Worm (Caenorhabditis elegans) whole organism, L1 larva: ENCODE data around the gene ZK1320.9.

Experiments used
- C16A3.4 ChIP-seq: fragments of 150-350 bp; optimal IDR thresholded peaks from 2 replicates; lab custom pipeline; 2014; ENCODE audit warnings: missing biosample characterization, missing genetic modification characterization
- C34B4.2 ChIP-seq: sonication (generic microtip); optimal IDR thresholded peaks from 2 replicates; lab custom pipeline; 2017; ENCODE audit warnings: mild to moderate bottlenecking, missing genetic modification characterization, missing compliant biosample characterization
- Y116A8C.19 ChIP-seq: sonication (generic microtip); optimal IDR thresholded peaks from 2 replicates; lab custom pipeline; 2016; ENCODE audit warnings: missing compliant biosample characterization, missing genetic modification characterization, borderline replicate concordance
- aha-1 ChIP-seq: fragments of 150-350 bp; optimal IDR thresholded peaks from 2 replicates; lab custom pipeline; 2014; ENCODE audit warnings: missing biosample characterization, missing genetic modification characterization
- alr-1 ChIP-seq: fragments of 200-800 bp; sonication (Bioruptor generic); optimal IDR thresholded peaks from 2 replicates; lab custom pipeline; 2018; ENCODE audit warnings: borderline replicate concordance, mild to moderate bottlenecking, missing genetic modification characterization, missing compliant biosample characterization
- aly-2 ChIP-seq: fragments of 150-350 bp; optimal IDR thresholded peaks from 2 replicates; lab custom pipeline; 2014; ENCODE audit warnings: missing biosample characterization, missing genetic modification characterization
- ama-1 ChIP-seq: fragments of 150-350 bp; optimal IDR thresholded peaks from 2 replicates; lab custom pipeline; 2014
- ceh-63 ChIP-seq: fragments of 200-800 bp; sonication (Bioruptor generic); optimal IDR thresholded peaks from 2 replicates; lab custom pipeline; 2018; ENCODE audit warnings: mild to moderate bottlenecking, missing genetic modification characterization, missing compliant biosample characterization
- ceh-88 ChIP-seq: fragments of 200-800 bp; sonication (Bioruptor generic); IDR thresholded peaks from 2 replicates; pipeline ENCODE4 v1.3.6; 2022; ENCODE audit warnings: missing genetic modification characterization, missing compliant biosample characterization
- ceh-90 ChIP-seq: sonication (generic microtip); optimal IDR thresholded peaks from 2 replicates; lab custom pipeline; 2016; ENCODE audit warnings: missing genetic modification characterization, missing compliant biosample characterization
- ces-1 ChIP-seq: fragments of 150-350 bp; optimal IDR thresholded peaks from 2 replicates; lab custom pipeline; 2014; ENCODE audit warnings: missing biosample characterization, missing genetic modification reagents, missing genetic modification characterization
- dsc-1 ChIP-seq: sonication (generic microtip); optimal IDR thresholded peaks from 2 replicates; lab custom pipeline; 2016; ENCODE audit warnings: mild to moderate bottlenecking, missing genetic modification characterization, missing compliant biosample characterization
- egl-13 ChIP-seq: sonication (generic microtip); optimal IDR thresholded peaks from 2 replicates; lab custom pipeline; 2016; ENCODE audit warnings: missing genotype, missing genetic modification reagents, missing genetic modification characterization, missing compliant biosample characterization
- egl-27 ChIP-seq, 2 experiments: fragments of 150-350 bp in 1 of 2; sonication (generic microtip); optimal IDR thresholded peaks; 3 replicates each; lab custom pipeline; 2017 to 2018; ENCODE audit warnings: missing biosample characterization in 2 of 2, missing genetic modification characterization in 2 of 2, missing genetic modification reagents in 2 of 2
- elt-2 ChIP-seq: sonication (generic microtip); optimal IDR thresholded peaks from 2 replicates; lab custom pipeline; 2016; ENCODE audit warnings: missing genetic modification characterization, mild to moderate bottlenecking, inconsistent platforms, missing compliant biosample characterization, missing genetic modification reagents
- ets-5 ChIP-seq: fragments of 200-800 bp; sonication (Bioruptor generic); IDR thresholded peaks from 2 replicates; pipeline ENCODE4 v1.3.6; 2022; ENCODE audit warnings: missing genetic modification characterization, missing compliant biosample characterization
- fkh-10 ChIP-seq: sonication (generic microtip); optimal IDR thresholded peaks from 2 replicates; lab custom pipeline; 2017; ENCODE audit warnings: missing biosample characterization, missing genetic modification reagents, missing genetic modification characterization
- fkh-8 ChIP-seq: sonication (generic microtip); optimal IDR thresholded peaks from 2 replicates; lab custom pipeline; 2016; ENCODE audit warnings: mild to moderate bottlenecking, missing genetic modification characterization, missing compliant biosample characterization
- hpl-2 ChIP-seq: fragments of 150-350 bp; optimal IDR thresholded peaks from 2 replicates; lab custom pipeline; 2014; ENCODE audit warnings: missing biosample characterization, missing genetic modification reagents, missing genetic modification characterization
- isw-1 ChIP-seq: fragments of 200-800 bp; sonication (Bioruptor generic); IDR thresholded peaks from 2 replicates; pipeline ENCODE4 v1.3.6; 2022; ENCODE audit warnings: missing genetic modification characterization, missing compliant biosample characterization
- jun-1 ChIP-seq: fragments of 150-350 bp; optimal IDR thresholded peaks from 2 replicates; lab custom pipeline; 2014; ENCODE audit warnings: missing biosample characterization, missing genetic modification reagents, missing genetic modification characterization
- lin-13 ChIP-seq: fragments of 150-350 bp; optimal IDR thresholded peaks from 2 replicates; lab custom pipeline; 2014; ENCODE audit warnings: missing biosample characterization, missing genetic modification reagents, missing genetic modification characterization
- lin-14 ChIP-seq: fragments of 200-800 bp; sonication (Bioruptor generic); optimal IDR thresholded peaks from 2 replicates; lab custom pipeline; 2018; ENCODE audit warnings: mild to moderate bottlenecking, missing genetic modification characterization, moderate library complexity, missing compliant biosample characterization
- lin-15B ChIP-seq: fragments of 150-350 bp; sonication (generic microtip); optimal IDR thresholded peaks from 3 replicates; lab custom pipeline; 2014; ENCODE audit warnings: missing biosample characterization, missing genetic modification characterization
- lin-39 ChIP-seq: fragments of 150-350 bp; optimal IDR thresholded peaks from 2 replicates; lab custom pipeline; 2014; ENCODE audit warnings: missing biosample characterization, missing genetic modification reagents, missing genetic modification characterization
- lir-3 ChIP-seq: sonication (generic microtip); optimal IDR thresholded peaks from 2 replicates; lab custom pipeline; 2016; ENCODE audit warnings: mild to moderate bottlenecking, missing genetic modification characterization, moderate library complexity, missing compliant biosample characterization; ENCODE audit not compliant: poor library complexity
- mdl-1 ChIP-seq, 2 experiments: fragments of 150-350 bp; optimal IDR thresholded peaks; 2 replicates each; lab custom pipeline; 2014 to 2017; ENCODE audit warnings: missing biosample characterization in 2 of 2, missing genetic modification characterization in 2 of 2, inconsistent platforms in 1 of 2
- mef-2 ChIP-seq: fragments of 150-350 bp; optimal IDR thresholded peaks from 2 replicates; lab custom pipeline; 2014; ENCODE audit warnings: missing biosample characterization, missing genetic modification characterization
- nhr-12 ChIP-seq: sonication (generic microtip); optimal IDR thresholded peaks from 2 replicates; lab custom pipeline; 2017; ENCODE audit warnings: missing biosample characterization, missing genetic modification characterization
- nhr-28 ChIP-seq: fragments of 150-350 bp; optimal IDR thresholded peaks from 2 replicates; lab custom pipeline; 2014; ENCODE audit warnings: missing biosample characterization, missing genetic modification characterization
- nhr-47 ChIP-seq: sonication (generic microtip); optimal IDR thresholded peaks from 2 replicates; lab custom pipeline; 2016; ENCODE audit warnings: mild to moderate bottlenecking, missing genetic modification characterization, moderate library complexity, missing compliant biosample characterization
- nhr-71 ChIP-seq: sonication (generic microtip); optimal IDR thresholded peaks from 2 replicates; lab custom pipeline; 2016; ENCODE audit warnings: mild to moderate bottlenecking, missing genetic modification characterization, moderate library complexity, missing compliant biosample characterization
- nhr-90 ChIP-seq: sonication (generic microtip); optimal IDR thresholded peaks from 2 replicates; lab custom pipeline; 2016; ENCODE audit warnings: mild to moderate bottlenecking, missing genetic modification characterization, missing compliant biosample characterization; ENCODE audit not compliant: poor library complexity
- pax-3 ChIP-seq: fragments of 200-800 bp; sonication (Bioruptor generic); optimal IDR thresholded peaks from 2 replicates; lab custom pipeline; 2018; ENCODE audit warnings: mild to moderate bottlenecking, missing genetic modification characterization, moderate library complexity, missing compliant biosample characterization
- pqm-1 ChIP-seq: sonication (generic microtip); optimal IDR thresholded peaks from 3 replicates; lab custom pipeline; 2017; ENCODE audit warnings: missing biosample characterization, missing genetic modification characterization
- sox-4 ChIP-seq: sonication (generic microtip); optimal IDR thresholded peaks from 2 replicates; lab custom pipeline; 2016; ENCODE audit warnings: missing genetic modification characterization, missing compliant biosample characterization
- tbx-2 ChIP-seq: sonication (generic microtip); optimal IDR thresholded peaks from 2 replicates; lab custom pipeline; 2016; ENCODE audit warnings: missing genetic modification characterization, missing compliant biosample characterization
- unc-130 ChIP-seq: fragments of 150-350 bp; optimal IDR thresholded peaks from 2 replicates; lab custom pipeline; 2017; ENCODE audit warnings: missing biosample characterization, missing genetic modification characterization, inconsistent platforms
- unc-86 ChIP-seq: sonication (generic microtip); optimal IDR thresholded peaks from 2 replicates; lab custom pipeline; 2016; ENCODE audit warnings: missing genetic modification characterization, missing compliant biosample characterization
- unc-98 ChIP-seq: fragments of 200-800 bp; sonication (Bioruptor generic); IDR thresholded peaks from 2 replicates; pipeline ENCODE4 v1.3.6; 2022; ENCODE audit warnings: missing genetic modification characterization, missing compliant biosample characterization
- vab-15 ChIP-seq: sonication (generic microtip); optimal IDR thresholded peaks from 2 replicates; lab custom pipeline; 2017; ENCODE audit warnings: missing genotype, mild to moderate bottlenecking, missing genetic modification characterization, missing compliant biosample characterization
- zag-1 ChIP-seq: fragments of 150-350 bp; optimal IDR thresholded peaks from 2 replicates; lab custom pipeline; 2014; ENCODE audit warnings: missing biosample characterization, missing genetic modification characterization
- ztf-11 ChIP-seq, 2 experiments: sonication (generic microtip); optimal IDR thresholded peaks; 2 replicates each; lab custom pipeline; 2016 to 2017; ENCODE audit warnings: missing genetic modification characterization in 2 of 2, missing biosample characterization in 1 of 2, missing compliant biosample characterization in 1 of 2
- ztf-4 ChIP-seq: fragments of 150-350 bp; optimal IDR thresholded peaks from 2 replicates; lab custom pipeline; 2014; ENCODE audit warnings: missing biosample characterization, missing genetic modification characterization

Gene ZK1320.9

ce11 chrII:9652919-9653318 is 33.6 kb downstream of the ZK1320.9 start, which contains the start of gene ZK1307.3:
Gene ZK1307.3, minus strand, starts transcription at chrII:9653019.
- no peak for TF ChIP-seq ces-1 (GFP tag; lab: Kevin White, UChicago)
- TF ChIP-seq aha-1 (tag; lab: Kevin White, UChicago) = no peak
- TF ChIP-seq alr-1 (tag; lab: Kevin White, UChicago) = no peak
- no peak for TF ChIP-seq ets-5
- TF ChIP-seq unc-98 (GFP tag; lab: Robert Waterston, UW) = no peak
- TF ChIP-seq nhr-47 (tag; lab: Kevin White, UChicago) = no peak
- no peak for TF ChIP-seq dsc-1 (tag; lab: Kevin White, UChicago)
- no peak for TF ChIP-seq unc-86 (tag; lab: Kevin White, UChicago)
- no peak for TF ChIP-seq fkh-8 (tag; lab: Kevin White, UChicago)
- TF ChIP-seq C16A3.4 (tag; lab: Kevin White, UChicago) = no peak
- TF ChIP-seq egl-27 (tag; optimal IDR thresholded peaks at IDR 0.05; lab: Kevin White, UChicago) = no peak

ce11 chrII:9651700-9652099 is 34.8 kb downstream of the ZK1320.9 start, which contains the start of gene ZK1307.4:
Gene ZK1307.4, minus strand, starts transcription at chrII:9651800.
- TF ChIP-seq jun-1 (tag; lab: Kevin White, UChicago) (no peak), tbx-2 (tag; lab: Kevin White, UChicago) (no peak), zag-1 (tag; lab: Kevin White, UChicago) (no peak), aly-2 (tag; lab: Kevin White, UChicago) (no peak), lin-39 (tag; lab: Kevin White, UChicago) (no peak), Y116A8C.19 (no peak)

DNA sequence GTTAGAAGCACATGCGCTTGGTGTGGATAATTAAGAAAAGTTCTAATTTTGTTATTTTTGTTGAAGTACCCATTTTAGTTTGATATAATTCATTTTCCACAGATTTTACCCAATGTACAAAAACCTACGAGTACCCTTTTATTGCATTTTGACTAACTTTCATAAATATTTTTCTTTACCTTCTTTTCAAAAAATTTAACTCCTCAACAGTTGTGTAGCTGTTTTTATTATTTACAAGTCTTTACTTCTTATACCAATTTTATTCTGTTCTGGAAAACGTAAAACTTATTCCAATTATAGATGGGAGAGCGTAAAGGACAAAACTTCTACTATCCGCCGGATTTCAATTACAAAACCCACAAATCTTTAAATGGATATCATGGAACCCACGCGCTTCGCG is 37.3 kb downstream of the ZK1320.9 start, which contains the start of gene ZK1307.9:
Gene ZK1307.9, plus strand, starts transcription at position 301 of the 400 bp plus-strand sequence.
- TF ChIP-seq ztf-11 (tag; optimal IDR thresholded peaks at IDR 0.05; lab: Kevin White, UChicago) (no peak), mef-2 (tag; lab: Kevin White, UChicago) (no peak), nhr-12 (tag; lab: Kevin White, UChicago) (no peak), ceh-90 (tag; lab: Kevin White, UChicago) (no peak), nhr-71 (no peak), ceh-63 (no peak), lin-15B (tag; lab: Kevin White, UChicago) (no peak), ama-1 (lab: Kevin White, UChicago) (no peak), unc-130 (no peak), hpl-2 (no peak), aly-2 (tag; lab: Kevin White, UChicago) (no peak), ceh-88 (GFP tag; lab: Robert Waterston, UW) (no peak), isw-1 (GFP tag; lab: Robert Waterston, UW) (no peak), elt-2 (tag; lab: Kevin White, UChicago) (no peak), unc-98 (GFP tag; lab: Robert Waterston, UW) (no peak)

- no peak for TF ChIP-seq lin-13 (GFP tag; lab: Kevin White, UChicago)
- no peak for TF ChIP-seq aha-1 (tag; lab: Kevin White, UChicago)
- no peak for TF ChIP-seq unc-98 (GFP tag; lab: Robert Waterston, UW)
- TF ChIP-seq unc-130 = no peak
- TF ChIP-seq egl-13 = no peak
- no peak for TF ChIP-seq mef-2 (tag; lab: Kevin White, UChicago)
- peak; percentile 62 for TF ChIP-seq lin-14 (GFP tag; lab: Kevin White, UChicago)
- TF ChIP-seq pqm-1 (tag; lab: Kevin White, UChicago) = no peak
- TF ChIP-seq nhr-71 = peak; percentile 40
- TF ChIP-seq sox-4 = no peak
- no peak for TF ChIP-seq fkh-8 (tag; lab: Kevin White, UChicago)
- no peak for TF ChIP-seq vab-15 (tag; lab: Kevin White, UChicago)
- TF ChIP-seq ztf-4 (tag; lab: Kevin White, UChicago) = no peak
- TF ChIP-seq nhr-90 = no peak
- no peak for TF ChIP-seq C16A3.4 (tag; lab: Kevin White, UChicago)
- no peak for TF ChIP-seq C34B4.2
- TF ChIP-seq mdl-1 (tag; optimal IDR thresholded peaks at IDR 0.05; lab: Kevin White, UChicago) = peak in 1 of 2 experiments; percentile 37
- no peak for TF ChIP-seq alr-1 (tag; lab: Kevin White, UChicago)
- no peak for TF ChIP-seq nhr-28 (tag; lab: Kevin White, UChicago)
- TF ChIP-seq lir-3 (tag; lab: Kevin White, UChicago) = no peak
- no peak for TF ChIP-seq fkh-10
- TF ChIP-seq ceh-90 (tag; lab: Kevin White, UChicago) = no peak
- no peak for TF ChIP-seq pax-3 (tag; lab: Kevin White, UChicago)
These were observed 39.3 kb downstream of the ZK1320.9 start, which contains the start of gene sqv-8 for ce11 chrII:9646928-9647838. Gene sqv-8, plus strand, starts transcription at chrII:9646978.
